Fruit fly (Drosophila melanogaster) whole organism, embryonic: Measurements from ENCODE around the gene CG4452.

Experiments
- BtbVII ChIP-seq: fragments of 200-800 bp; sonication (Bioruptor generic); optimal IDR thresholded peaks from 3 replicates; lab custom pipeline; 2017; ENCODE audit warnings: missing biosample characterization, mild to moderate bottlenecking, missing genetic modification characterization
- CG11723 ChIP-seq: fragments of 200-800 bp; sonication (Bioruptor generic); optimal IDR thresholded peaks from 2 replicates; lab custom pipeline; 2017; ENCODE audit warnings: missing biosample characterization, mild to moderate bottlenecking, missing genetic modification characterization
- CG14860 ChIP-seq: fragments of 200-800 bp; sonication (Bioruptor generic); IDR thresholded peaks from 3 replicates; pipeline ENCODE4 v1.3.6; 2022; ENCODE audit warnings: missing biosample characterization, missing genetic modification characterization; ENCODE audit not compliant: partially characterized antibody
- CG15696 ChIP-seq: fragments of 200-800 bp; sonication (Bioruptor generic); optimal IDR thresholded peaks from 2 replicates; lab custom pipeline; 2019; ENCODE audit warnings: missing biosample characterization, mild to moderate bottlenecking, missing genetic modification characterization, moderate library complexity
- CG16779 ChIP-seq: fragments of 200-800 bp; sonication (Bioruptor generic); IDR thresholded peaks from 2 replicates; pipeline ENCODE4 v1.3.6; 2022; ENCODE audit warnings: missing biosample characterization, missing genetic modification characterization
- CG17359 ChIP-seq: fragments of 200-800 bp; sonication (Bioruptor generic); optimal IDR thresholded peaks from 3 replicates; lab custom pipeline; 2018; ENCODE audit warnings: missing biosample characterization, mild to moderate bottlenecking, missing genetic modification characterization, moderate library complexity
- CG3838 ChIP-seq: fragments of 200-800 bp; sonication (Bioruptor generic); optimal IDR thresholded peaks from 3 replicates; lab custom pipeline; 2016; ENCODE audit warnings: missing biosample characterization, missing genetic modification characterization
- CG4282 ChIP-seq: fragments of 200-800 bp; sonication (Bioruptor generic); optimal IDR thresholded peaks from 2 replicates; lab custom pipeline; 2016; ENCODE audit warnings: missing biosample characterization, missing genetic modification characterization
- CG4617 ChIP-seq: fragments of 200-800 bp; sonication (Bioruptor generic); optimal IDR thresholded peaks from 3 replicates; lab custom pipeline; 2016; ENCODE audit warnings: missing biosample characterization, missing genetic modification characterization, borderline replicate concordance
- CG4707 ChIP-seq: fragments of 200-800 bp; sonication (Bioruptor generic); optimal IDR thresholded peaks from 2 replicates; lab custom pipeline; 2018; ENCODE audit warnings: missing biosample characterization, mild to moderate bottlenecking, missing genetic modification characterization, moderate library complexity
- CG7745 ChIP-seq: fragments of 200-800 bp; sonication (Bioruptor generic); optimal IDR thresholded peaks from 2 replicates; lab custom pipeline; 2018; ENCODE audit warnings: missing biosample characterization, mild to moderate bottlenecking, missing genetic modification characterization, moderate library complexity
- CG9609 ChIP-seq: fragments of 200-800 bp; sonication (Bioruptor generic); optimal IDR thresholded peaks from 3 replicates; lab custom pipeline; 2016; ENCODE audit warnings: missing biosample characterization, missing genetic modification characterization
- Chrac-16 ChIP-seq: fragments of 200-800 bp; sonication (Bioruptor generic); optimal IDR thresholded peaks from 3 replicates; lab custom pipeline; 2016; ENCODE audit warnings: missing biosample characterization, missing genetic modification characterization
- D19B ChIP-seq: fragments of 200-800 bp; sonication (Bioruptor generic); optimal IDR thresholded peaks from 2 replicates; lab custom pipeline; 2017; ENCODE audit warnings: missing biosample characterization, mild to moderate bottlenecking, missing genetic modification characterization
- Drgx ChIP-seq: fragments of 200-800 bp; sonication (Bioruptor generic); IDR thresholded peaks from 2 replicates; pipeline ENCODE4 v1.3.6; 2022; ENCODE audit warnings: missing biosample characterization, missing genetic modification characterization
- Fer3 ChIP-seq: fragments of 200-800 bp; sonication (Bioruptor generic); optimal IDR thresholded peaks from 2 replicates; lab custom pipeline; 2018; ENCODE audit warnings: missing biosample characterization, mild to moderate bottlenecking, missing genetic modification characterization, moderate library complexity
- GATAe ChIP-seq: fragments of 200-800 bp; sonication (Bioruptor generic); conservative IDR thresholded peaks from 2 replicates; pipeline ENCODE4 v1.3.6; 2022; ENCODE audit warnings: missing biosample characterization, missing genetic modification characterization
- H15 ChIP-seq: fragments of 200-800 bp; sonication (Bioruptor generic); IDR thresholded peaks from 3 replicates; pipeline ENCODE4 v1.3.6; 2022; ENCODE audit warnings: missing biosample characterization, missing genetic modification characterization
- Kr ChIP-seq: fragments of 200-800 bp; sonication (Bioruptor generic); optimal IDR thresholded peaks from 2 replicates; lab custom pipeline; 2017; ENCODE audit warnings: missing biosample characterization, mild to moderate bottlenecking, missing genetic modification characterization
- MTF-1 ChIP-seq: fragments of 200-800 bp; sonication (Bioruptor generic); optimal IDR thresholded peaks from 2 replicates; lab custom pipeline; 2018; ENCODE audit warnings: missing biosample characterization, mild to moderate bottlenecking, missing genetic modification characterization, borderline replicate concordance
- Max ChIP-seq: fragments of 200-800 bp; sonication (Bioruptor generic); optimal IDR thresholded peaks from 2 replicates; lab custom pipeline; 2016; ENCODE audit warnings: missing biosample characterization, mild to moderate bottlenecking, missing genetic modification characterization
- Meics ChIP-seq: fragments of 200-800 bp; sonication (Bioruptor generic); optimal IDR thresholded peaks from 2 replicates; lab custom pipeline; 2017; ENCODE audit warnings: missing biosample characterization, mild to moderate bottlenecking, missing genetic modification characterization
- Ravus ChIP-seq: fragments of 200-800 bp; sonication (Bioruptor generic); IDR thresholded peaks from 2 replicates; pipeline ENCODE4 v1.3.6; 2022; ENCODE audit warnings: missing biosample characterization, missing genetic modification characterization
- cas ChIP-seq: fragments of 200-800 bp; sonication (Bioruptor generic); IDR thresholded peaks from 2 replicates; pipeline ENCODE4 v1.3.6; 2022; ENCODE audit warnings: missing biosample characterization, missing genetic modification characterization
- chn ChIP-seq: fragments of 200-800 bp; sonication (Bioruptor generic); optimal IDR thresholded peaks from 2 replicates; lab custom pipeline; 2016; ENCODE audit warnings: missing biosample characterization, missing genetic modification characterization
- ci ChIP-seq: fragments of 200-800 bp; sonication (Bioruptor generic); IDR thresholded peaks from 3 replicates; pipeline ENCODE4 v1.3.6; 2022; ENCODE audit warnings: missing biosample characterization, missing genetic modification characterization
- crp ChIP-seq, 2 experiments: fragments of 200-800 bp; sonication (Bioruptor generic); optimal IDR thresholded peaks; 2 replicates in 1 of 2; 3 replicates in 1 of 2; lab custom pipeline; 2017; ENCODE audit warnings: missing biosample characterization in 2 of 2, missing genetic modification characterization in 2 of 2, mild to moderate bottlenecking in 1 of 2, moderate library complexity in 1 of 2
- dpn ChIP-seq, 2 experiments: fragments of 200-800 bp; sonication (Bioruptor generic); optimal IDR thresholded peaks; 3 replicates each; lab custom pipeline; 2016; ENCODE audit warnings: missing biosample characterization in 2 of 2, missing genetic modification characterization in 2 of 2
- fu2 ChIP-seq: fragments of 200-800 bp; sonication (Bioruptor generic); optimal IDR thresholded peaks from 2 replicates; lab custom pipeline; 2016; ENCODE audit warnings: missing biosample characterization, missing genetic modification characterization
- gt ChIP-seq: fragments of 200-800 bp; sonication (Bioruptor generic); IDR thresholded peaks from 2 replicates; pipeline ENCODE4 v1.3.6; 2022; ENCODE audit warnings: missing biosample characterization, missing genetic modification characterization
- ham ChIP-seq: fragments of 200-800 bp; sonication (Bioruptor generic); IDR thresholded peaks from 2 replicates; pipeline ENCODE4 v1.3.6; 2022; ENCODE audit warnings: missing biosample characterization, missing genetic modification characterization
- her ChIP-seq: fragments of 200-800 bp; sonication (Bioruptor generic); optimal IDR thresholded peaks from 2 replicates; lab custom pipeline; 2016; ENCODE audit warnings: missing biosample characterization, missing genetic modification characterization
- inv ChIP-seq: fragments of 200-800 bp; sonication (Bioruptor generic); IDR thresholded peaks from 2 replicates; pipeline ENCODE4 v1.3.6; 2022; ENCODE audit warnings: missing biosample characterization, missing genetic modification characterization; ENCODE audit not compliant: partially characterized antibody
- kay ChIP-seq: fragments of 200-800 bp; sonication (Bioruptor generic); optimal IDR thresholded peaks from 2 replicates; lab custom pipeline; 2016; ENCODE audit warnings: missing biosample characterization, missing genetic modification characterization
- mam ChIP-seq: fragments of 200-800 bp; sonication (Bioruptor generic); optimal IDR thresholded peaks from 3 replicates; lab custom pipeline; 2016; ENCODE audit warnings: missing biosample characterization, missing genetic modification characterization
- nau ChIP-seq: fragments of 200-800 bp; sonication (Bioruptor generic); optimal IDR thresholded peaks from 3 replicates; lab custom pipeline; 2017; ENCODE audit warnings: missing biosample characterization, mild to moderate bottlenecking, missing genetic modification characterization, missing genetic modification reagents
- nerfin-1 ChIP-seq: fragments of 200-800 bp; sonication (Bioruptor generic); optimal IDR thresholded peaks from 3 replicates; lab custom pipeline; 2019; ENCODE audit warnings: missing biosample characterization, mild to moderate bottlenecking, missing genetic modification characterization, moderate library complexity
- nom ChIP-seq: fragments of 200-800 bp; sonication (Bioruptor generic); optimal IDR thresholded peaks from 2 replicates; lab custom pipeline; 2017; ENCODE audit warnings: missing biosample characterization, missing genetic modification characterization, mild to moderate bottlenecking, moderate library complexity, missing genetic modification reagents
- pan ChIP-seq, 4 experiments: fragments of >200 bp in 3 of 4; fragments of 200-800 bp in 1 of 4; sonication (Bioruptor generic) in 1 of 4; optimal IDR thresholded peaks in 3 of 4; IDR thresholded peaks in 1 of 4; 2 replicates each; pipeline versions ENCODE4 v1.3.6 to Lab custom; 2017 to 2022; ENCODE audit warnings: missing biosample characterization in 2 of 4, missing genetic modification characterization in 2 of 4, mixed read lengths in 1 of 4
- pb ChIP-seq: fragments of 200-800 bp; sonication (Bioruptor generic); optimal IDR thresholded peaks from 3 replicates; lab custom pipeline; 2016; ENCODE audit warnings: missing biosample characterization, missing genetic modification characterization
- phol ChIP-seq: fragments of 200-800 bp; sonication (Bioruptor generic); optimal IDR thresholded peaks from 3 replicates; lab custom pipeline; 2018; ENCODE audit warnings: missing biosample characterization, mild to moderate bottlenecking, missing genetic modification characterization, moderate library complexity
- repo ChIP-seq: fragments of 200-800 bp; sonication (Bioruptor generic); optimal IDR thresholded peaks from 2 replicates; lab custom pipeline; 2016; ENCODE audit warnings: missing biosample characterization, missing genetic modification characterization
- sima ChIP-seq: fragments of 200-800 bp; sonication (Bioruptor generic); optimal IDR thresholded peaks from 2 replicates; lab custom pipeline; 2016; ENCODE audit warnings: missing biosample characterization, missing genetic modification characterization
- tin ChIP-seq: fragments of 200-800 bp; sonication (Bioruptor generic); optimal IDR thresholded peaks from 3 replicates; lab custom pipeline; 2016; ENCODE audit warnings: missing biosample characterization, missing genetic modification characterization
- toy ChIP-seq: fragments of 200-800 bp; sonication (Bioruptor generic); IDR thresholded peaks from 2 replicates; pipeline ENCODE4 v1.3.6; 2022; ENCODE audit warnings: missing biosample characterization, missing genetic modification characterization
- wek ChIP-seq: fragments of 200-800 bp; sonication (Bioruptor generic); optimal IDR thresholded peaks from 3 replicates; lab custom pipeline; 2018; ENCODE audit warnings: missing biosample characterization, mild to moderate bottlenecking, missing genetic modification characterization, moderate library complexity
- zfh2 ChIP-seq: fragments of 200-800 bp; sonication (Bioruptor generic); optimal IDR thresholded peaks from 2 replicates; lab custom pipeline; 2016; ENCODE audit warnings: missing biosample characterization, missing genetic modification characterization

Gene CG4452

dm6 chr3L:9377198-9378035 is 10.2 kb downstream of the CG4452 start, which contains the start of gene Hsp26 (continued):
- TF ChIP-seq CG3838 (GFP tag; lab: Kevin White, UChicago): peak; percentile 34
- peak; percentile 96 for TF ChIP-seq Drgx
- TF ChIP-seq D19B: peak; percentile 54
- peak; percentile 82 for TF ChIP-seq zfh2 (GFP tag; lab: Kevin White, UChicago)
- peak; percentile 79 for TF ChIP-seq nom (GFP tag; lab: Kevin White, UChicago)
- peak; percentile 75 for TF ChIP-seq Chrac-16 (GFP tag; lab: Kevin White, UChicago)
- peak; percentile 86 for TF ChIP-seq CG17359 (tag; lab: Kevin White, UChicago)
- TF ChIP-seq CG11723 (GFP tag; lab: Kevin White, UChicago): peak; percentile 59
- peak; percentile 28 for TF ChIP-seq CG7745 (tag; lab: Kevin White, UChicago)
- peak; percentile 83 for TF ChIP-seq fu2
- peak; percentile 49 for TF ChIP-seq CG4707 (GFP tag; lab: Kevin White, UChicago)
- TF ChIP-seq chn (GFP tag; lab: Kevin White, UChicago): peak; percentile 79
- TF ChIP-seq CG9609 (GFP tag; lab: Kevin White, UChicago): peak; percentile 82
- TF ChIP-seq CG14860: no peak
- peak; percentile 49; the same call in 1 of the 2 replicates for TF ChIP-seq cas (GFP tag; lab: Robert Waterston, UW)
- no peak for TF ChIP-seq toy (GFP tag; lab: Robert Waterston, UW)
- TF ChIP-seq Kr (GFP tag; lab: Kevin White, UChicago): no peak
- no peak for TF ChIP-seq H15 (GFP tag; lab: Robert Waterston, UW)
- TF ChIP-seq Fer3: peak; percentile 65
- TF ChIP-seq nerfin-1 (tag; lab: Kevin White, UChicago): peak; percentile 70
- TF ChIP-seq Max (GFP tag; lab: Kevin White, UChicago): peak; percentile 69
- no peak for TF ChIP-seq inv (GFP tag; lab: Robert Waterston, UW)
- TF ChIP-seq BtbVII: peak; percentile 68
- peak; percentile 85 for TF ChIP-seq mam (GFP tag; lab: Kevin White, UChicago)
- no peak for TF ChIP-seq pan (optimal IDR thresholded peaks at IDR 0.05; lab: Kevin White, UChicago)
- TF ChIP-seq pan (GFP tag; optimal IDR thresholded peaks at IDR 0.05 in 1 of 2, IDR thresholded peaks at IDR 0.05 in 1 of 2): peak in 1 of 2 experiments; percentile 89
- peak; percentile 12 for TF ChIP-seq CG15696
- TF ChIP-seq CG16779 (GFP tag; lab: Robert Waterston, UW): no peak; the same call in 1 of the 2 replicates
- TF ChIP-seq ci: peak; percentile 96
- no peak for TF ChIP-seq CG4282 (GFP tag; lab: Kevin White, UChicago)
- peak; percentile 69 for TF ChIP-seq repo (GFP tag; lab: Kevin White, UChicago)
- TF ChIP-seq ham: no peak
- peak; percentile 87 to 90 for TF ChIP-seq dpn (GFP tag; optimal IDR thresholded peaks at IDR 0.05; lab: Kevin White, UChicago)
- TF ChIP-seq tin (GFP tag; lab: Kevin White, UChicago): peak; percentile 65
- TF ChIP-seq Meics (GFP tag; lab: Kevin White, UChicago): peak; percentile 80
- peak; percentile 44 for TF ChIP-seq CG4617
- peak; percentile 52 for TF ChIP-seq MTF-1
- TF ChIP-seq crp (GFP tag; optimal IDR thresholded peaks at IDR 0.05; lab: Kevin White, UChicago): peak; percentile 8 to 31
- no peak for TF ChIP-seq gt (GFP tag; lab: Robert Waterston, UW)
- TF ChIP-seq her: peak; percentile 87
- TF ChIP-seq phol (tag; lab: Kevin White, UChicago): peak; percentile 75
- peak; percentile 87 for TF ChIP-seq nau
- peak; percentile 26 for TF ChIP-seq wek (GFP tag; lab: Kevin White, UChicago)
- peak; percentile 38 for TF ChIP-seq sima (GFP tag; lab: Kevin White, UChicago)
- peak; percentile 54 for TF ChIP-seq pb (GFP tag; lab: Kevin White, UChicago)
- peak; percentile 32; the same call in 1 of the 2 replicates for TF ChIP-seq Ravus (GFP tag; lab: Robert Waterston, UW)
- peak; percentile 81 for TF ChIP-seq kay (GFP tag; lab: Kevin White, UChicago)
- TF ChIP-seq GATAe (GFP tag; lab: Robert Waterston, UW): 0 out of 2 replicates have a peak, but pooled peaks have one; percentile 27
